Worm (Caenorhabditis elegans): ENCODE measurements around the gene dars-1.

DNA sequence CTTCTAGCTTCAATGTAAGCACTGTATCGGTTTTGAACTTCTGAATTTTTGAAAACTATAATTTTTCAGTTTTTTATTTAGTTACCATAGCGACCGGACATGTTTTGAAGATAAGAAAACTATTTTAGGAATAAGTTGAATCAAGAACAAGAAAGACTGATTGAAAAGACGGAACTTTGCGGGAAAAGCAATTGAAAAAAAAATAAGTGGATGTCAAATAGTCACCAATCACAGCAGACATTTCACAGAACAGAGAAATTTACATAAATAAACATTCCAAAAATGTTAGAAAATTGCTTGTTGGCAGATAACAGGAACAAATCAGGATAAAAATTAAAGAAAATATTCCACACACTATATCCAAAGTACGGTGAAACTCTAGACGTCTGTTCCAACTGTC lies 41.2 kb downstream of the dars-1 start, which contains the start of gene F54C8.6:
- TF ChIP-seq ztf-11 (tag; optimal IDR thresholded peaks at IDR 0.05) (no peak), ama-1 (optimal IDR thresholded peaks at IDR 0.05) (no peak), alr-1 (tag; optimal IDR thresholded peaks at IDR 0.05; ENCODE audit: borderline replicate concordance) (no peak), efl-3 (GFP tag; optimal IDR thresholded peaks at IDR 0.05) (no peak), snpc-4 (tag; optimal IDR thresholded peaks at IDR 0.05) (no peak), nhr-11 (tag; optimal IDR thresholded peaks at IDR 0.05) (no peak), snu-23 (GFP tag; optimal IDR thresholded peaks at IDR 0.05) (no peak)
